Fruit fly (Drosophila melanogaster) Kc167 (cell line): ENCODE results near the gene ATPsynE.

Experiments
- Myc ChIP-seq: fragments of >200 bp; optimal IDR thresholded peaks from 2 replicates; lab custom pipeline; 2017; ENCODE audit warnings: missing external identifiers
- Sin3A ChIP-seq: fragments of >200 bp; optimal IDR thresholded peaks from 2 replicates; lab custom pipeline; 2018; ENCODE audit warnings: missing external identifiers
- h ChIP-seq: fragments of >200 bp; optimal IDR thresholded peaks from 3 replicates; lab custom pipeline; 2018; ENCODE audit warnings: missing external identifiers
- insv ChIP-seq: fragments of >200 bp; optimal IDR thresholded peaks from 3 replicates; lab custom pipeline; 2018; ENCODE audit warnings: missing external identifiers
- psq ChIP-seq: fragments of >200 bp; optimal IDR thresholded peaks from 2 replicates; lab custom pipeline; 2017; ENCODE audit warnings: missing external identifiers
- ttk ChIP-seq: sonication (Bioruptor generic); optimal IDR thresholded peaks from 2 replicates; lab custom pipeline; 2017; ENCODE audit warnings: missing external identifiers

The ATPsynE gene

DNA sequence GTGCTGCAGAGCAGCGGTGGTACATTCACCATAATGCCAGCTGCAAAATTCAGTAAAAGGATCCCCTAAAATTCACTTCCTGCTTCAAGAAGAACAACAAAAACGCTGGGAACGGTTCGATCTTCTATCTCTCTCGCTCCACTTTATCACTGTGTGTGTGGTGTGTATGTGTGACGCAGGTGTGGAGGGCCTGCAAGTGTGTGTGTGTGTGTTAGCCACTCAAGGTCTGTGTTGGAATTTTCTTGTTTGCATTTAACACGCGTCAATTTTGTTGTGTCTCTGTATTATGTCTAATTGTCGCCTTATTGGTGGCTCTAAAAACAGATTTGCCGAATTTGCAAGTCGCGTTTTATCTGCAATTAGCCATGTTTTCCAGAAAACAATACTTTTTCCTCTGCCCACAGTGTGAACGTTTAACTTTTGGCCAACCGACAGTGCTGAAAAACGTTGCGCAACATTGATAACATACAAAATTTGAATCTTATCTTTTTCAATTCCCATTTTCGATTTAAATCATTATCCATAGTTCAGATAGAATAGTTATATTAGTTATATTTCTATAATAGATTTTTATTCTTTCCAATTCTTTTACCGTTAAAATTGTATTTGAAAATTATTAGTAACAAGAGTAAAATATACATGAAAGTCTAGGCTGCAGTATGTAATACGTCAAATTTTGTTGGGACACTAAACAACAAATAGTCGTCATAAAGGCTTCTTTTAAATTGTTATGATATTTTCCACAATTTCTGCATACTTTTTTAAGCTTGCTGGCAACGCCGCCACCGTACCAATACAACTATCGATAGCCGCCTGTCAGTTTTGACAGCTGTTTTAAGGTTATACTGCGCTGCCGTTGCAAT, at the start of gene ATPsynE, which contains the start of gene Afti:
Gene ATPsynE (plus strand): TSS at position 698 of the 863 bp plus-strand sequence.
Gene Afti (minus strand): TSS at position 440 of the 863 bp plus-strand sequence.
- no peak for TF ChIP-seq psq (lab: Kevin White, UChicago)
- TF ChIP-seq Myc (lab: Kevin White, UChicago), result no peak
- no peak for TF ChIP-seq h
- no peak for TF ChIP-seq ttk (lab: Kevin White, UChicago)
- TF ChIP-seq Sin3A (lab: Kevin White, UChicago), result no peak
- no peak for TF ChIP-seq insv (lab: Kevin White, UChicago)

dm6 chr3R:14277894-14278522, 48.7 kb upstream of the ATPsynE start:
- TF ChIP-seq Sin3A (lab: Kevin White, UChicago) (no peak), h (no peak), ttk (lab: Kevin White, UChicago) (no peak), psq (lab: Kevin White, UChicago) (no peak), insv (lab: Kevin White, UChicago) (no peak), Myc (lab: Kevin White, UChicago) (no peak)

- TF ChIP-seq insv (lab: Kevin White, UChicago) (no peak), h (no peak), ttk (lab: Kevin White, UChicago) (no peak), Myc (lab: Kevin White, UChicago) (no peak), psq (lab: Kevin White, UChicago) (no peak)
Measured at dm6 chr3R:14278523-14279303, 48.0 kb upstream of the ATPsynE start.

dm6 chr3R:14279311-14279998, 47.3 kb upstream of the ATPsynE start:
- no peak for TF ChIP-seq insv (lab: Kevin White, UChicago)
- TF ChIP-seq psq (lab: Kevin White, UChicago), result no peak
- no peak for TF ChIP-seq ttk (lab: Kevin White, UChicago)
- TF ChIP-seq h, result no peak
- TF ChIP-seq Sin3A (lab: Kevin White, UChicago), result no peak
- TF ChIP-seq Myc (lab: Kevin White, UChicago), result no peak

DNA sequence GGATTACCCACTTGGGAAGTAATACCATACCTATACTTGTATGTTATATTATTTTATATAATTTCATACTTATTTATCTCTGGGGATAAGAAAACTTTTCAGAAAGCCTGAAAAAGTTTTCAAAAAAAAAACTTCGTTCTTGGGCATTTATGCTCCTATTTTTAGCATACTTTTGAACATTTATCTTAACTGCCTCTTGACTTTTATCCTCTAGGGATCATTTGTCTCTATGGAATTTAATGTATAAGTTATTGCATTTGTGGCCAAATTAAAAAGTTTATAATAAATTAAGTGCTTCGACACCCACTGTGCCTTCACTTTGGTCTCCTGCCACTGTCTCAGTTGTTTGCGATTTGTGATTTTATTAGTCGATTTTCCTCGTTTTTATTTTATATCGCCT, 46.4 kb upstream of the ATPsynE start:
- TF ChIP-seq Sin3A (lab: Kevin White, UChicago) (no peak), ttk (lab: Kevin White, UChicago) (no peak)

DNA sequence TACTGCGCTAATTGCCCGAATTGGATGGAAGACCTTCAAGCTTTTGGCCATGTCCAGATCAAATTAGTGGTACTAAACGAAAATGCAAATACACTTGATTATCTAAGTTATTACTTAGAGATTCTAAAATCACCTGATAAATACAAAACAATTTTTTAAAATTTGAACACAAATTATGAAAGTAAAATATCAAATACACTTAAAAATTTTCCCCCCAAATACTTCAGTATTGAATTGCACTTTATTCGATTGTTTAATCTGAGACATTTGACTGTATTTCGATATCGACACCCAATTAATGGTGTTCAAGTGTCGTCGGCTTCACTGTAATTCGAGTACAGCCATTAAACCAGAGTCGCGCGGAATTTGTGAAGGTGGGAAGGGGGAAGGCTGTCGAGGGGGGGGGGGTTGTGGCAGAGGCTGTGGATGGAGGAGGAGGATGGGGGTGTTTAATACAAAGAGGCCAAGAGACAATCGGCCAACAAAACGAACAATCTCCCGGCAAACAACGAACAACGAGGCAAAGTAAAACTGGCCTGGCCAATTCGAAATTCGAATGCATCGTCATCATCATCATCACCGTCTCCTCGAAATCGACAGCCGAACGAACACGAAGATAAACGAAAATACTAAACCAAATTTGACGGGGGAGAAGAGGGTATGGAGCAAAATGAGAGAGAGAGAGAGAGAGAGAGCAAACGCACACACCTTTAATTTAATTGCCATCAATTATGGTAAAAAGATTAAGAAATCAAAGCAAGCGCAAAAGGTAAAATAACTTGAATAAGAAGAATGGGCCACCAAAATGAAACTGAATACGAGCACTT, 44.3 kb upstream of the ATPsynE start:
- TF ChIP-seq psq (lab: Kevin White, UChicago), result no peak
- TF ChIP-seq Sin3A (lab: Kevin White, UChicago), result no peak
- no peak for TF ChIP-seq insv (lab: Kevin White, UChicago)
- TF ChIP-seq h, result no peak
- no peak for TF ChIP-seq Myc (lab: Kevin White, UChicago)
- no peak for TF ChIP-seq ttk (lab: Kevin White, UChicago)

- TF ChIP-seq h, result no peak
- no peak for TF ChIP-seq ttk (lab: Kevin White, UChicago)
- TF ChIP-seq psq (lab: Kevin White, UChicago), result no peak
- TF ChIP-seq insv (lab: Kevin White, UChicago), result no peak
- no peak for TF ChIP-seq Sin3A (lab: Kevin White, UChicago)
- no peak for TF ChIP-seq Myc (lab: Kevin White, UChicago)
Measured at dm6 chr3R:14283042-14283626, 43.6 kb upstream of the ATPsynE start.

DNA sequence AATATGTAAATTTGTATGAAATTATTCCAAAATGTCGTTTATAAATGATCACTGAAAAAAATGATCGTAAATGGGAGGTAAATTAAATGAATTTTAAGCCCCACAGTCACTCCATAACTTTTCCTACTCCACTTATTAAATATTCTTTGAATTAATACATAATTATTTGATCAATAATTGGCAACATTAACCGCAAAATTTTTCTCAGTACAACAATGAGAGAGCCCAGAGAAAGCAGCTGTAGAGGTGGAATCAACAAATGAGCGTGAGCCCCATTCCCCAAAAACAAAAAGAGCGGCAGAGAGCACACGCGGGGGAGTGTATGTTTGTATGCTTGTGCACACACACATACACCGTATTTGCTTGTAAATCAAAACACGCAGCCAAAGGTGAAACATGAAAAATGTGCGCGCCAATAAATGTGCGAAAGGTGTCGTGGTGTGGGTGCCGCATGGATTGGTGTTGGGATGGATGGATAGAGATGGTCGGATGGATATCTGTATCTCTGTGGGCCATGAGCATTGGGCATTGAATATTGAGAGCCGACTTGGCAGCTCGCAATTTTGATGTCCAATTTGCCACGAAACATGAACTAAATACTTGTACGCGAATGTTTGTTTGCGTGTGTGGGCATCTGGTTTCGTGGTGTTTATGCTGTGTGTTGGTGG, 42.9 kb upstream of the ATPsynE start:
- TF ChIP-seq Myc (lab: Kevin White, UChicago), result no peak
- TF ChIP-seq insv (lab: Kevin White, UChicago), result no peak
- no peak for TF ChIP-seq psq (lab: Kevin White, UChicago)
- TF ChIP-seq Sin3A (lab: Kevin White, UChicago), result no peak
- no peak for TF ChIP-seq h
- TF ChIP-seq ttk (lab: Kevin White, UChicago), result no peak

- no peak for TF ChIP-seq psq (lab: Kevin White, UChicago)
- no peak for TF ChIP-seq Myc (lab: Kevin White, UChicago)
- TF ChIP-seq Sin3A (lab: Kevin White, UChicago), result no peak
- no peak for TF ChIP-seq insv (lab: Kevin White, UChicago)
- TF ChIP-seq ttk (lab: Kevin White, UChicago), result no peak
- TF ChIP-seq h, result no peak
Measured at dm6 chr3R:14284422-14284760, 42.4 kb upstream of the ATPsynE start.
